Worm (Caenorhabditis elegans) whole organism, L1 larva: Measurements from ENCODE around the gene F13H8.8.

Experiments
- C04F5.9 ChIP-seq: sonication (generic microtip); optimal IDR thresholded peaks from 2 replicates; lab custom pipeline; 2016; ENCODE audit warnings: missing genetic modification characterization, missing compliant biosample characterization
- ets-5 ChIP-seq: fragments of 200-800 bp; sonication (Bioruptor generic); IDR thresholded peaks from 2 replicates; pipeline ENCODE4 v1.3.6; 2022; ENCODE audit warnings: missing genetic modification characterization, missing compliant biosample characterization
- fkh-10 ChIP-seq: sonication (generic microtip); optimal IDR thresholded peaks from 2 replicates; lab custom pipeline; 2017; ENCODE audit warnings: missing biosample characterization, missing genetic modification reagents, missing genetic modification characterization
- lin-15B ChIP-seq: fragments of 150-350 bp; sonication (generic microtip); optimal IDR thresholded peaks from 3 replicates; lab custom pipeline; 2014; ENCODE audit warnings: missing biosample characterization, missing genetic modification characterization
- rnt-1 ChIP-seq: sonication (generic microtip); optimal IDR thresholded peaks from 2 replicates; lab custom pipeline; 2016; ENCODE audit warnings: mild to moderate bottlenecking, missing genetic modification characterization, moderate library complexity, missing compliant biosample characterization
- unc-62 ChIP-seq: fragments of 150-350 bp; optimal IDR thresholded peaks from 2 replicates; lab custom pipeline; 2014; ENCODE audit warnings: missing biosample characterization, missing genetic modification reagents, missing genetic modification characterization

DNA sequence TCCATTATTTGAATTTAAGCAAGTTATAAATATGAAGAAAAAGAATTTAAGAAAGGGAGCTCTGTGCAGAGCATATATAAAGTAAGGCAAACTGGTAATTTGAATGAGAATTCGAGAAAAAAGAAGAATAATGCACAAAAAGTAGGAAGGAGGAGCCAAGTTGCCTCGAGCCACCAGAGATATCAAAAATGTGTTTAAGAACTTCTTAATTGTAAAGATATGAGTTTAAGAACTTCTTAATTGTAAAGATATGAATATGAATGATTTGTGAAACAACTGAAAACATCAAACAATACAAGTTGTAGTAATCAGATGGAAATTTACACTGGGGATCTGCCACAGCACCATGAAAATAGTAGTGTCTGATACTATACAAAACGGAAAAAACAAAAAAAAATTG, 19.0 kb upstream of the F13H8.8 start, which contains the start of gene F13H8.6:
- no peak for TF ChIP-seq fkh-10 (GFP tag; lab: Kevin White, UChicago)
- no peak for TF ChIP-seq rnt-1
- no peak for TF ChIP-seq unc-62 (GFP tag; lab: Kevin White, UChicago)
- TF ChIP-seq ets-5 (GFP tag; lab: Robert Waterston, UW): no peak
- no peak for TF ChIP-seq C04F5.9
- no peak for TF ChIP-seq lin-15B
